Fruit fly (Drosophila melanogaster) whole organism, larva: Measurements from ENCODE around the gene CG18766.

Experiments
- noc ChIP-seq: fragments of 200-800 bp; sonication (Bioruptor generic); optimal IDR thresholded peaks from 3 replicates; lab custom pipeline; 2019; ENCODE audit warnings: missing biosample characterization, mild to moderate bottlenecking, missing genetic modification characterization, moderate library complexity

CG18766 gene

dm6 chr3R:27237980-27238379 is 7.1 kb downstream of the CG18766 start:
- no peak for TF ChIP-seq noc (tag; lab: Kevin White, UChicago)

DNA sequence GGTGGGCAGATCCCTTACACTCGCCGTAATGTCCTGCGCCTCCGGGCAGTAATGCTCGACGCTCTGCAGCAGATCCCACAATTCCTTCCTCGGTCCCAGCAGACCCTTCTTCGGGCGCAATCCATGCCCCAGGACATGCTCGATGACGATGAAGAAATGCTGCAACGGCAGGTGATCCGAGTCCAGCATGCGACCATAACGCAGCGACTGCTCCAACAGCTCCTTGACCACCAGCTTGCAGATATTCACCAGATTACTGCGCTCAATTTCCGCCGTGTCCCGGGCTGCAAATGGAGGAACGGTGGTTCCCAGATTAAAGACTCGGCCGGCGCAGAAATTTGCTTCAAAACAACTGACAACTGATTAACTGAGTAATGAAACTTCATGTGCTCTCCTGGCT is 11.7 kb downstream of the CG18766 start, which contains the start of gene CG31068:
Gene CG31068 (plus strand): TSS at position 301 of the 400 bp plus-strand sequence.
- TF ChIP-seq noc (tag; lab: Kevin White, UChicago): no peak

DNA sequence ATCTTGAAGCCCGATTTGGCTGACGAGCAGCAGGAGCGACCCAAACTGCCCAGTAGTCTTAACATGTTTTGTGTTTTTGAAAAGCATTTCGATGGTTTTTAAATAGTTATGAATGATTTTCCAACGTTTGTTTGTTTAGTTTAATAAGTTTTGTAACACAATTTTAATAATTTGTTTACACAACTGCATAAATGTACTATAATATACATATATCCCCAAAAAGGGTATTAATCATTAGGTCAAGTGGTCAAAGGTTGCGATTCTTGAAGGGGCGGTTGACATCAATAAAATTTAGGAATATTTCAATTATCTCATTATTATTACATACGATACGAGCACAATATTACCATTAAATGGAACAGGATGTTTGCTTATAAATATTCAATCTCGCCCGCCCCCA is 15.7 kb downstream of the CG18766 start, which contains the start of gene CG42814:
Gene CG42814 (minus strand): TSS at position 101 of the 400 bp plus-strand sequence.
- no peak for TF ChIP-seq noc (tag; lab: Kevin White, UChicago)

DNA sequence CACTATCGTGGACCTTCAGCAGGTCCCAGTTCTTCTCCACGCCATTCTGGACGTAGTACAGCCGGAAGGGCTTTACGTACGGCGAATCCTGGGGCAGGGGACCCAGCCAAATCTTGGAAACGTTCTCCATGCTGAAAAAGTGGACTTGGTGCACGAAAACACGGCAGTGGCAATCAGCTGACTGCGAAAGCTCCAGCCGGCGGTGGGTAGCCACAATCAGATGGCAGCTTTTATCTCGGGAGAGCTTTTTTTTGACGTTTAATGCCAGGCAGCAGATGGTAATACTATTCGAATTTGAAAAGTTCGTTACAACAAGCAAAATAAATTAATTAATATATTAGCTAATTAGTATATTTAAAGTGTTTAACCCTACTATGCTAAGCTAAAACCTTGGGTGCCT is 16.7 kb downstream of the CG18766 start, which contains the start of gene CG42813:
Gene CG42813 (minus strand): TSS at position 220 of the 400 bp plus-strand sequence.
- TF ChIP-seq noc (tag; lab: Kevin White, UChicago): no peak

DNA sequence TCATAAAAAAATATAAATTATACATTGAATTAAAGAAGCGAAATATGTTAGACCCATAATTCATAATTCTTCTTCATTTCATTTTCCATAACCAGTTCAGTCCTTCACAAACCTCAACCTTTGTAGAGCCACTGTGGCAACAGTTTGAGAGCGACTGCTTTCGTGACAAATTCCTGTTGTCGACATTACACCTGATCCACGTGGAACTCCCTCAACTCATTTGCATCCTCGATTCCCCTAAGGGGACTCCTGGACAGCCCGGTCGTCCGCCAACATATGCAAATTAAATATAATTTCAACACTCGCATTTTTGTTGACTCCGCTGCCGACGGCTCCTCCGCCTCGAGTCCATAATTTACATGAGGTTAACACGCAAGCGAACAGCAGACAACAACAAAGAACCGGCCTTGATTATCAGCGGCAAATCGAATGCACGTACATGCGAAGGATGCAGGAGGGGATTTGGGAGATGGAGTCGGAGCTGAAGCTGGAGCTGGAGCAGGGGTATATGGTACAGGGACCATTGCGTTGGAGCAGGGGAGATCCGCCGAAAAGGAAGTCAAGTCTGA is 18.9 kb downstream of the CG18766 start:
- no peak for TF ChIP-seq noc (tag; lab: Kevin White, UChicago)

DNA sequence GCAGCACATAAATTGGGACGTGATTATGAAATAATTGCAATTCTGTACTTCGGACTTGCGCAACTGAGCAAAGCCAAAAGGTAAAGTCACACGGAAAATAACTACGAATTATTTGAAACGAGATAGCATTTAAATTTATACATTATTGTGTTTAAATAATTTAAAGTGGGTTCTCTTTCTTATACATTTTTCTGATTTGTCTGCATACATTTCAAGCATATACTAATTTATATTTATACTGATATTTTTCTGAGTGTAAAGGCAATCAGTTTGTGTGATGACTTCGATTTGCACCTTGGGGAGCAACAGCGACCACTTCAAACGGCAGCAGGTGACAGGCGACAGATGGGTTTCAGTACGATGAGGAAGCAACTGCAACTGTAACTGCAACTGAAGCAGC is 19.6 kb downstream of the CG18766 start:
- no peak for TF ChIP-seq noc (tag; lab: Kevin White, UChicago)

DNA sequence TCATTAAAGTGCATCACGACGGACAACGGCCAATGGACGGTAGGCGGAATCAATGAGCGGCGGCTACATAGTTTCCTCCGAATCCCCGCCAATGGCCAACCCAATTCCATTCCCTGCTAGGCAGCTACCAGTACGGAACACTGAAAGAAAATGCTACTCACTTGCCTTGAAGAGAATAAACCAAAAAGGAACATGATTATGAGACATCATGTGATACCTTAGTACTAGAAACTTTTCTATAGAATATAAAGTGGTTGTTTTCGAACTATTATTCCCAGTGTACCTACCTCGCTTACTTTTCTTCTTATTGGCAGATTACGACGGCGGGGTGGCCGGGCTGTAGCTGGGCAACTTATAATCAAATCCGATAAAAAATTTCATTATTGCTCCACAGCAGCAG is 20.3 kb downstream of the CG18766 start:
- no peak for TF ChIP-seq noc (tag; lab: Kevin White, UChicago)

dm6 chr3R:27223012-27223411 is 22.0 kb downstream of the CG18766 start:
- no peak for TF ChIP-seq noc (tag; lab: Kevin White, UChicago)

dm6 chr3R:27222013-27222673 is 22.9 kb downstream of the CG18766 start:
- no peak for TF ChIP-seq noc (tag; lab: Kevin White, UChicago)

- no peak for TF ChIP-seq noc (tag; lab: Kevin White, UChicago)
Observed at dm6 chr3R:27220829-27221463, 24.1 kb downstream of the CG18766 start.

DNA sequence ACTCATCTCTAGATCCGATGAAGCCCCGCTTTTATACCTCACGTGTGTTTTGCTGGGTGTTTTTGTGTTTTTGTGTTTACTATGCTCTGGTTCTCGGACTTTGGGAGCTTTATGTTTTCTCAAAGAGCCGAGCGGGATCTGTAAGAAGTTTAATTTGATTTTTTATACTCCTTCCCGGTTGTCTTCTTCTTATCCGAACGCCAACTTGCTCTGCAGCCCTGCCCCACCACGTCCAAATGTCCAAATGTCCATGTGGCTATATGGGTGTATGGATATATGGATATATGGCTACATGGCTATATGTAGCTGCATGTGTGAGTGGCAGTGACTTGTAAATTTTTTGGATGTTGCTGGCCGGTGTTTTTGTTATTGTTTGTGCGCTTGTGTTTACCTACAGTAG is 26.2 kb downstream of the CG18766 start:
- no peak for TF ChIP-seq noc (tag; lab: Kevin White, UChicago)

DNA sequence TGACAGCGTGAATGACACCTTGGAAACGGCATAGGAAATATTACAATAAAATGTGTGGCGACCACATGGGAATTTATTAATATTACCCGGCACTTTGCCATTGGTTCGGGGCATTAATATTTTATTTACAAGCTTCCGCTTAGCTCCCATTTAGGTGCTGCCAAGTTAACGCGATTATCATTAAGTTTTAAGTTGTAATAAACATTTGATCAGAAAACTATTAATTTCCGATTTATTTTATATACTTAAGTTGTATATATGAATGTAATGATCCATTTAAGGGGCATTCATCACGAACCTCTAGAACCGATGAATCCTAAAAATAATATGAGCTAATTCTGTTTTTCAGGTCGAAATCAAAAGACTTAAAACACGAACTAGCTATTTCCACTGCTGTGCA is 26.8 kb downstream of the CG18766 start:
- no peak for TF ChIP-seq noc (tag; lab: Kevin White, UChicago)

DNA sequence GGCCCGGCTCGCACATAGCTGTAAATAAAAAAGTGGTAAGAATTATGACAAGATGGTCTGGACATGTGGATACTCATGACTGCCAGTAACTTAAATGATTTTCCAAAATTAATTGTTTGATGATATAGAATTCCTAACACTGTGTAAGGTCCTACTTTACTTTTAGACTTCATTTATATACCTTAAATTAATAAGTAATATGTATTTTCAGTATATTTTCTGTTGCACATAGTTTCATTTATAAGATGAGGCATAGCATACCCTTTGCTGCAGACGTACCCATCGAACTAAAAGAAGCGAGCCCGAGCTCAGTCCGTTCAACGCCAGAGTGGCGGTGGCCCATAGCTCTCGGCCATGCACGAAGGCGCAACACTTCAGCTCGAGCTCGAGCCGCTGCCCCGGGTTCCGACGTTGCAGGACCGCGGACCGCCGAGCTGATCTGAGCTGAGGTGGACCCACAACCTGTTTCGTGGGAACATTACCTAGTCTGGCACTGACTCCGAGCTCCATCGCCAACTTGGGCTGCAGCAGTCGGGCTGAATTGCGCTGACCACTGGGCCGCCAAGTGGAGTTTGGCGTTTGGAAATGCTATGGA is 27.5 kb downstream of the CG18766 start:
- TF ChIP-seq noc (tag; lab: Kevin White, UChicago): no peak

DNA sequence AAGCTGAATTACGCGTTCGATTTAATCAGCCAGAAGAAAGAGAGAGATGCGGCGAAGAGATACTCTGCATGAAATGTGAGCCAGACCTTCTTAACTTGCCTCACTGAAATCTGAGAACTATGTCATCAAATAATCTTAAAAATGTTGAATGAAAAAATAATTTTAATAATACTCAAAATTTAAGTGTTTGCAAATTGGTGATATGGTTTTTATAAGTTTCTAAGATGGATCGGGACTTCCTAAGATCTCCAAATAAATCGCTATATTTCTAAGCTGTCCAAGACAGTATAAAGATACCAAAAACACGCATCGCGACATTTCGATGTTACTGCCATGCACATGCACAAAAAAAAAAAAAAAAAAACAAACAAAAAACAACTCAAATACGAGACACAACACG is 30.1 kb downstream of the CG18766 start:
- no peak for TF ChIP-seq noc (tag; lab: Kevin White, UChicago)

DNA sequence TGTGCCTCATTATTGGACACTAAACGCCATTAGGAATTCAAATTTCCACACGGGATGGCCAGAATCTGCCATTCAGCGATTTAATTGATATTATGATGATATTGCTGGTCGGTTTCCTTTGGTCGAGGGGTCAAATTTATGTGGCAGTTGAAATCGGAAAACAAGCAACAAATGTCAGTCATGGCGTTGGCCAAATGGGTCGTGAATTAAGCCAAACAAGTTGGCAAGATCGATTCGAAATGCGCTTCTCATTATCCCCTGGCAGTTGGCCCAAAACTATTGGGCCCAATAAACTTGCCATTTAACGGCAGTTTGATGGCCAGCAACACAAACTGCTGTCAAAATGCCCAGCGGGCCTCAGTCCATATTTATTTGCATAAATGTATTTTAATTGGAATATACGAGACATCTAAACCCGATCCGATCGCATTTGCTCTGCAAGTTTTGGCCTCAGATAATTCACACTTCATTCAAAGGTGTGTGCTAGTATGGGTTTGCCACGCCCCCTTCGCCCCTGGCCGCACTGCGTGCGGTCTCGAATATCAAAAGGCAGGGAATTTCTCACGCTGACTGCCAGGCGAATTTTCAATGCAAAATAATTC is 32.0 kb downstream of the CG18766 start:
- TF ChIP-seq noc (tag; lab: Kevin White, UChicago): peak; percentile 24
